Fruit fly (Drosophila melanogaster): ENCODE measurements around the gene Fife.

DNA sequence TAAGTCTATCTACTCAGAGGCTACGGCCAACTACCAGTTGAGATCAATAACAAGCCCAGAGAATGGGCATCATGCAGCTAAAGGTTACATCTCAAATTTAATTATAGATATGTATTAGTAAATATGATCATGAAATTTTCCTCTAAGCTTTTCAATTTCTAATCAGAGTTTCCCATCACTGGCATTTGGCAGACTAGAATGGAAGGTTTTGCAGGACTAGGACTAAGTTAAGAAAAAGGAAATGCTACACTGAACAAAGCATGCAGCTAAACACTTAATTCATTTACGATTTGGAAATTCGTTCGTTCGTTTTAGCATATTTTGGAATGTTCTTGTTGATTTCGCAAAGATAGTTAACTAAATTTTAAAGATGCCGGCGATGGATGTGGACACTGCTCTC lies 52.2 kb downstream of the Fife start, which contains the start of gene CG33233:
- no peak for TF ChIP-seq CTCF (optimal IDR thresholded peaks at IDR 0.05)
- TF ChIP-seq CG8478 (optimal IDR thresholded peaks at IDR 0.05): no peak

All from S2 (cell line).